Worm (Caenorhabditis elegans): ENCODE measurements around the gene C17C3.24.

DNA sequence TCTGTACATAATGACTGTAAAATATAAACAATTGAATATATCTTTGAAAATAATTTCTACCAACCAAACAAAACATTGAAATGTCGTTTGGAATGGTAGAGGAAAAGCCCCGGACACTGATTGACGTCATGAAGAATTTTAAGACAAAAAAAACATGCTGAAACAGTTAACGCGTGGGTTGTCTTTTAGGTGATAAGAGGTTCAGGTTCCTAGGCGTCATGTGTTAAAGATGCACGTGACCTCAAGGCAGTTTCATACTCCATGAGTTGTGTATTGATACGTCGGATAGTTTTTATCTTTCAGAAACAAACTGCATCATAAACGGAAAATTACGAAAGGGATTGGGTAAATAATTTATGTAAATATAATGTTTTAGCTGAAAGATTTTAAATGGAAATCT, 15.5 kb upstream of the C17C3.24 start:
- TF ChIP-seq eyg-1 (tag; optimal IDR thresholded peaks at IDR 0.05) (no peak), unc-86 (tag; optimal IDR thresholded peaks at IDR 0.05) (no peak), ceh-9 (tag; optimal IDR thresholded peaks at IDR 0.05) (no peak), dmd-4 (tag; optimal IDR thresholded peaks at IDR 0.05; ENCODE audit: borderline replicate concordance) (no peak), ceh-18 (tag; optimal IDR thresholded peaks at IDR 0.05) (no peak), nfya-1 (tag; optimal IDR thresholded peaks at IDR 0.05) (no peak), lim-6 (tag; optimal IDR thresholded peaks at IDR 0.05) (no peak)

All from whole organism, late embryonic.